Fruit fly (Drosophila melanogaster) whole organism, larva: ENCODE measurements around the gene CG14971.
A peak's percentile ranks its signal among the peaks of the same experiment; 100 is the strongest.

Experiments used
- noc ChIP-seq: fragments of 200-800 bp; sonication (Bioruptor generic); optimal IDR thresholded peaks from 3 replicates; lab custom pipeline; 2019; ENCODE audit warnings: missing biosample characterization, mild to moderate bottlenecking, missing genetic modification characterization, moderate library complexity

Gene CG14971

dm6 chr3L:3471174-3471573, at the start of gene CG14971:
TSS of gene CG14971 (minus strand) at chr3L:3471309.
- peak; percentile 44 for TF ChIP-seq noc

DNA sequence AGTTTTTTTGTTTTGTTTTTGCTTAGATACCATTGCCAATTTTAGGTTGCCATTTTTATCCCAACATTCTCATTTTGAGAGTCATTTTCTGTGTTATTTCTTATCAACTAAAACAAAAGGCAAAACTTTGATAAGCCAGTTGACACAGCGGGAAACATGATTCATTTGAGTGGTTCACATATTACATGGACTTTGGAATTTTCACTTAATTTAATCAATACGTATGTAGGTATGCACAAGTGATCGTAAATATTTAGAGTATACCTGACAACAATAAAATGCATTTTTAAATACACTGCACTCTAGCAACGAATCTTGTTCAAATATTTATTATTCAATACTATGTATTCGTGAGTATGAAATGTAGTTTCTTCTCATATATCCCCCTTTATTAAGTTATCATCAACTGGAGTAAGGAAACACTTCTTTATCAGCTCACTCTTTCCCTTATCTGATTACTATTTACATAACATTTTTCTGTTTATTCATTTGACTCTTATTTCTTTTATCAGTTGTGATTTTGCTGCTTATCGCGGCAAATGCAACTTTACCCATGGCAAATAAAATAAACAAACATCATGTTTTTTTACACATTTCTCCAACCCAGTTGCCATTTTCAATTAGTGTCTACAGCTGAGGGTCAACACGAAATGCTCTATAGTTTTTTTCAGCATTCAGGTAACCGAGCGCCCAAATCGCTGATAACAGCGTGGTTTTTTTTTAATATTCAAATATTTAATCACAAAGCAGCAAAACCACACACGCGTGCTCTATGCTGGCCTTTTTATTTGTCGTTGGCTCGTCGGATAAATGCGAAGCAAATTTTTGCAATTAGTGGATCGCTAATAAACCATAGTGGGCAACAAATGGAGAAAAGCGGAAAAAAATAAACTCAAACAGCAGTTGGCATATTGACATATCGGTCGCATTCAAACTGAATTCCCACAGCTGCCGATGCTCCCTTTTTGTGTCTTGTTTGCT, 47.7 kb upstream of the CG14971 start:
- peak; percentile 60 for TF ChIP-seq noc

DNA sequence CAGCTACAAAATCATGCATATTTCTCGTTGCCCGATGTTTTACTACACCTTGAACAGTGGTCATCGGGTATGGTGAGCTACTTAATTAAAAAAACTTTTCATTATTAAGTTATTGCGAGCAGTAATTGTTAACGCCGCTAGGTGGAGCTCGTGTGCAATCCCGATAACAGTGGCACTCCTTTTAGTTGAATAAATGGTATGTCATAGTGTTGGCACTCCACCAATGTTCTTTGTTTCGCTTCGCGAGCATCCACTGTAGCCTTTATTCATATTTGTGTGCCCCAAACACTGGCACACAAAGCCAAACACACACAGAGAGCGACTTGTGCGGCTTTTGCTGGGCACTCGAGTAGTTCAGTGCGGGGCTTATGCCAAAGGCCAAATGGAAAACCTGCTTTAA, 46.8 kb upstream of the CG14971 start:
- peak; percentile 81 for TF ChIP-seq noc

DNA sequence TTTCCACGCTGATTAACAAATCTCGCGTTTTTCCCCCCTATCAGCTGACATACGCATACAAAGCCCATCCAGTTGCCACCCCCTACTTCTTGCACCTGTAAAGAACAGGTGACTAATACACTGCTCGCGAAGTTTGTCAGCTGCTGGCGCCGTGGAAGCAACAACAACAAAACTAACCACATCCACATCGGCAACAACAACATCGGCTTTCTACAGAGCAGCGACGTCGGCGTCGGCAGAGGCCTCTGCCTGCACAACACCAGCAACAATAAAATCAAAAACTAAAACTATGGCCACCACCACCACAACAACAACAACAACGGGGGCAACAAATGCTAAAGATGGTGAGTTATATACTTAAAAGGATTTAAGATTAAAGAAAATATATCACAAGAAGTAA, 45.4 kb upstream of the CG14971 start:
- no peak for TF ChIP-seq noc

dm6 chr3L:3515280-3516020, 44.3 kb upstream of the CG14971 start, which contains the start of gene Eip63E:
TSS of gene Eip63E (plus strand) at chr3L:3515751.
- TF ChIP-seq noc, result no peak

DNA sequence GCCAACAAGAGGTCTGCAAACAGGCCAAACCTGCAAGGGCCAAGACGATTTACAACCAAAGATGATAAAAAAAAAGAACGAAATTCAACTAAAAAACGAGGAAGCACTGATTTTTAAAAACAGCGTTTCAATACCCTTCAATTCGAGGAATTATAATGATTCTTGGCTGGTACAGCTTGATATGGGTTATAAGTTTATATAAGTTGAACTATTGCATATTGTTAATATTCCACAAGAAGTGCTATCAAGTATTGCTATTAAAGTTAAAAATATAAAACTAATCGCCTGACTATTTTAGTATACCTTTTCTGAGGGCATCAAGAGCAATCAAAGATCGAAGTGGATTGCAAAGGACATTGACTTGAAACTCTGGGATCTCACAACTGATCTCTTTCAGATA, 42.9 kb upstream of the CG14971 start:
- TF ChIP-seq noc, result no peak

- TF ChIP-seq noc, result no peak
These were observed 41.9 kb upstream of the CG14971 start for dm6 chr3L:3512998-3513397.

- no peak for TF ChIP-seq noc
These were observed 41.5 kb upstream of the CG14971 start, which contains the start of gene ImpE2 for dm6 chr3L:3512567-3512966. TSS of gene ImpE2 (minus strand) at chr3L:3512681.

DNA sequence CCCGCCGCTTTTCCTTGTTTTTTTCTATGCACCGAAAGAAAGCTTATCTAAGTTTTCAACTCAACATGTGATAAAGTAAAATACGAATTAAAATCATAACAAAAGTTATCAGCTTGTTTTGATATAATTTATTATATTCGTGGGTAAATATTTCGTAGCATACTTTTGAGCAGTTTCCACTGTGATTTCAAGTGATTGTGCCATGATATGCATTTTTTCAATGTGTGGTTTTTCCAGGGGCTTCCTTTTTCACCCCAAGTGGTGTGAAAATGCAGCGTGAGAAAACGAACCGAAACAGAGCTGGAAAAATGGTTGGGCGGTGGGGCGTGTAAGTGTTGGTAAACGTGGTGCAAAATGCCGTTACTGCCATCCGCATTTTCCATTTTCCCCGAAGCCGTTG, 32.1 kb upstream of the CG14971 start:
- no peak for TF ChIP-seq noc

DNA sequence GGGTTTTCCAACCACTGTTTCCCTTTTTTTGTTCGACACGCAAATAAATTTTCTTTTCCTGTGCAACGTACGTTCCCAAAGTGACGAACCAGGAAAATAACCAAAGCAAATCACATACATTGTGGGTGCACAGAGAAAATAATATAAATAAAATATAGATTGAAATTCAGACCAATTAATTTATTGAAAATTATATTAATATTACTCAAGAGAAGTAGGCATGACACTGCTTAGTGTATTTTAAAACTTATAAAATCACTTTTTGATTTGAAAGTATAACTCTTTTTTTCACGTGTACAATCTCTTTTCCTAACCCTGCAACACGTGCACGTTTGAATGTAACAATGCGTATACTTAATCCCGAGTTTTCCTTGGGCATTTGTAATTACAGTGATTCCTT, 25.5 kb upstream of the CG14971 start:
- no peak for TF ChIP-seq noc

- no peak for TF ChIP-seq noc
These were observed 21.1 kb upstream of the CG14971 start for dm6 chr3L:3492116-3492747.

dm6 chr3L:3485088-3485710, 14.1 kb upstream of the CG14971 start:
- peak; percentile 81 for TF ChIP-seq noc

DNA sequence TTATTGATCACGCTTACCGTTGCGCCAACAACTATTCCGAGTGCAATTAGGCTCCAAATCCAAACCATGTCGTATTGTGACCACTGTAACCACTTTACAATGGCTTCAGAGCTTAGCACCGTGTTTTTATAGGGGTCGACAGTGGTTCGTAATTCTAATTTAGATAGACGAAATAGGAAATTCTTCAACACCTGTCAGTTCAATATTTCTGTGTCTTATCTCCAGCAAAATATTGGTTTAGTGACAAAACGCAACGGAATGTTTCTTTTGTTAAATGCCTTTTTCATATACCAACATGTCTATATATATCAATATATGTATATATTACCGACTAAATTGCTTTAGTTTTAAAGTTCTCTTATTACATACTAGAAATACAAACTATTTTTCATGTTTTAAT, 13.4 kb upstream of the CG14971 start, which contains the start of gene CG43074:
Gene CG43074 (minus strand): TSS at position 101 of the 400 bp plus-strand sequence.
- no peak for TF ChIP-seq noc

dm6 chr3L:3479551-3479950, 8.4 kb upstream of the CG14971 start:
- no peak for TF ChIP-seq noc

DNA sequence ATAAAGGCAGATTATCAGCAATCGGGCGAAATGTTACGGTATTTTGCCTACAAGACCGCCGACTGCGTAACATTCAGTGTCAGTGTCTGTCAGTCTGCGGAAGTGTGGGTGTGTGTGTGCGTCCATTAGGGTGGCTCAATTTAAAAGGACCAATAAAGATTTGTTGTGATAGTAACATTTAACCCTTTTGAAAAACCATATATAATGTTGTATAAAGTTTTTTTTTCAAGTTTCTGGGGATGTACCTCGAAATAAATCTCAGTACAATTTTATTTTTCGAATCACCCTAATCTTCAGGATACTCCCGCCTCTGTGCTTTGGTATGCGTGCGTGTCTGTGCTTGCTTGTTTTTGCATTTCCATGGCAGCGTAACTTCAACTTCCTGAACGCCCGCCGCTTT, 1.7 kb upstream of the CG14971 start:
- no peak for TF ChIP-seq noc

- no peak for TF ChIP-seq noc
These were observed 987 bp upstream of the CG14971 start, which contains the start of the genes CG32267 and CG42324 for dm6 chr3L:3472063-3472528. TSS of gene CG32267 (minus strand) at chr3L:3472113. TSS of gene CG42324 (plus strand) at chr3L:3472447.
